Worm (Caenorhabditis elegans): ENCODE data around the gene wrt-4.

Gene wrt-4

ce11 chrX:15757169-15757568 lies at the start of gene wrt-4:
wrt-4 (minus strand) TSS chrX:15757269.
- TF ChIP-seq F49E8.2 (tag; optimal IDR thresholded peaks at IDR 0.05; ENCODE audit: insufficient read depth) (no peak), cebp-1 (GFP tag; IDR thresholded peaks at IDR 0.05) (no peak), cebp-1 (tag; optimal IDR thresholded peaks at IDR 0.05) (no peak), pha-4 (tag; optimal IDR thresholded peaks at IDR 0.05) (no peak), lag-1 (GFP tag; IDR thresholded peaks at IDR 0.05) (no peak), hmg-1.2 (GFP tag; IDR thresholded peaks at IDR 0.05) (no peak)

- no peak for TF ChIP-seq lin-54 (GFP tag; optimal IDR thresholded peaks at IDR 0.05)
- TF ChIP-seq hrde-1 (tag; optimal IDR thresholded peaks at IDR 0.05; ENCODE audit: borderline replicate concordance) = no peak
- TF ChIP-seq F23B12.7 (tag; optimal IDR thresholded peaks at IDR 0.05; ENCODE audit: insufficient read depth) = no peak
- no peak for TF ChIP-seq Y79H2A.3 (GFP tag; conservative IDR thresholded peaks at IDR 0.05)
- TF ChIP-seq attf-5 (GFP tag; optimal IDR thresholded peaks at IDR 0.05) = no peak
- TF ChIP-seq madf-6 (GFP tag; IDR thresholded peaks at IDR 0.05) = no peak
- no peak for TF ChIP-seq somi-1 (GFP tag; optimal IDR thresholded peaks at IDR 0.05)
- TF ChIP-seq F52B5.7 (tag; optimal IDR thresholded peaks at IDR 0.05) = no peak
- TF ChIP-seq nfyb-1 (GFP tag; IDR thresholded peaks at IDR 0.05) = no peak
- TF ChIP-seq hmg-20 (GFP tag; IDR thresholded peaks at IDR 0.05) = no peak
- TF ChIP-seq tbx-9 (tag; optimal IDR thresholded peaks at IDR 0.05; ENCODE audit: borderline replicate concordance) = no peak
- no peak for TF ChIP-seq lag-1 (GFP tag; IDR thresholded peaks at IDR 0.05)
- no peak for TF ChIP-seq lir-1 (GFP tag; conservative IDR thresholded peaks at IDR 0.05)
- TF ChIP-seq dpl-1 (GFP tag; optimal IDR thresholded peaks at IDR 0.05) = no peak
- TF ChIP-seq nhr-120 (GFP tag; IDR thresholded peaks at IDR 0.05) = no peak
- TF ChIP-seq gei-17 (GFP tag; optimal IDR thresholded peaks at IDR 0.05) = no peak
- no peak for TF ChIP-seq hsf-1 (GFP tag; IDR thresholded peaks at IDR 0.05)
- no peak for TF ChIP-seq zfh-2 (GFP tag; conservative IDR thresholded peaks at IDR 0.05)
- TF ChIP-seq zim-3 (tag; optimal IDR thresholded peaks at IDR 0.05) = no peak
- TF ChIP-seq F33H1.4 (GFP tag; IDR thresholded peaks at IDR 0.05) = no peak
Observed at ce11 chrX:15804072-15804471, 47.0 kb upstream of the wrt-4 start, which contains the start of gene Y7A5A.7. Y7A5A.7 (minus strand) TSS chrX:15804172.

- TF ChIP-seq ztf-25 (GFP tag; IDR thresholded peaks at IDR 0.05) (no peak), pbrm-1 (GFP tag; IDR thresholded peaks at IDR 0.05) (no peak), F55B11.4 (tag; optimal IDR thresholded peaks at IDR 0.05; ENCODE audit: borderline replicate concordance, insufficient read depth) (no peak), ceh-79 (tag; optimal IDR thresholded peaks at IDR 0.05) (no peak), lsl-1 (GFP tag; optimal IDR thresholded peaks at IDR 0.05) (no peak), bed-2 (GFP tag; IDR thresholded peaks at IDR 0.05) (no peak), lin-26 (GFP tag; IDR thresholded peaks at IDR 0.05) (no peak), zfh-2 (GFP tag; conservative IDR thresholded peaks at IDR 0.05) (peak; percentile 64; the same call in 1 of the 2 replicates), unc-62 (GFP tag; optimal IDR thresholded peaks at IDR 0.05) (no peak), hsf-1 (GFP tag; IDR thresholded peaks at IDR 0.05) (no peak), snpc-4 (GFP tag; optimal IDR thresholded peaks at IDR 0.05) (no peak), snpc-4 (tag; optimal IDR thresholded peaks at IDR 0.05) (peak in 2 of 4 experiments; percentile 20 to 41), lir-1 (GFP tag; conservative IDR thresholded peaks at IDR 0.05) (no peak), K12H6.12 (tag; optimal IDR thresholded peaks at IDR 0.05) (no peak)
Observed at ce11 chrX:15801827-15802226, 44.8 kb upstream of the wrt-4 start.

Data from whole organism, young adult.